Worm (Caenorhabditis elegans): Measurements from ENCODE around the gene R11E3.19.

ce11 chrIV:4747553-4747952, 28.3 kb downstream of the R11E3.19 start, which contains the start of gene tctn-1:
- TF ChIP-seq ets-4 (GFP tag; optimal IDR thresholded peaks at IDR 0.05) = no peak
- no peak for TF ChIP-seq Y53F4B.3 (GFP tag; IDR thresholded peaks at IDR 0.05)
- no peak for TF ChIP-seq F22D6.2 (tag; optimal IDR thresholded peaks at IDR 0.05)
- TF ChIP-seq nfya-1 (tag; optimal IDR thresholded peaks at IDR 0.05; ENCODE audit: borderline replicate concordance, insufficient read depth) = no peak
- TF ChIP-seq rpc-1 (optimal IDR thresholded peaks at IDR 0.05) = no peak
- no peak for TF ChIP-seq rpc-1 (tag; optimal IDR thresholded peaks at IDR 0.05)
- peak; percentile 25 for TF ChIP-seq ama-1 (optimal IDR thresholded peaks at IDR 0.05)
- peak in 1 of 2 experiments; percentile 51 for TF ChIP-seq ama-1 (GFP tag; optimal IDR thresholded peaks at IDR 0.05)
- no peak for TF ChIP-seq tbp1 (GFP tag; optimal IDR thresholded peaks at IDR 0.05)
- TF ChIP-seq F55B11.4 (tag; optimal IDR thresholded peaks at IDR 0.05; ENCODE audit: borderline replicate concordance, insufficient read depth) = no peak
- no peak for TF ChIP-seq unc-130 (GFP tag; optimal IDR thresholded peaks at IDR 0.05)
- no peak for TF ChIP-seq nhr-90 (tag; optimal IDR thresholded peaks at IDR 0.05)
